Worm (Caenorhabditis elegans) whole organism, early embryonic: ENCODE data around the gene C17A2.2.

ENCODE experiments used
- B0310.2 ChIP-seq: sonication (generic microtip); optimal IDR thresholded peaks from 2 replicates; lab custom pipeline; 2016; ENCODE audit warnings: mild to moderate bottlenecking, missing genetic modification characterization, missing compliant biosample characterization
- F13C5.2 ChIP-seq: sonication (generic microtip); optimal IDR thresholded peaks from 2 replicates; lab custom pipeline; 2017; ENCODE audit warnings: mild to moderate bottlenecking, missing genetic modification characterization, inconsistent platforms, missing compliant biosample characterization
- ets-7 ChIP-seq: sonication (generic microtip); optimal IDR thresholded peaks from 2 replicates; lab custom pipeline; 2016; ENCODE audit warnings: missing genotype, missing genetic modification characterization, missing compliant biosample characterization
- flt-1 ChIP-seq: fragments of 200-800 bp; sonication (Bioruptor generic); IDR thresholded peaks from 2 replicates; pipeline ENCODE4 v1.3.6; 2022; ENCODE audit warnings: missing genetic modification characterization, missing compliant biosample characterization
- pes-1 ChIP-seq: fragments of 200-800 bp; sonication (Bioruptor generic); IDR thresholded peaks from 2 replicates; pipeline ENCODE4 v1.3.6; 2022; ENCODE audit warnings: missing genetic modification reagents, missing genetic modification characterization, missing compliant biosample characterization
- scrt-1 ChIP-seq: fragments of 200-800 bp; sonication (Bioruptor generic); IDR thresholded peaks from 2 replicates; pipeline ENCODE4 v1.3.6; 2022; ENCODE audit warnings: missing genetic modification characterization, missing compliant biosample characterization

DNA sequence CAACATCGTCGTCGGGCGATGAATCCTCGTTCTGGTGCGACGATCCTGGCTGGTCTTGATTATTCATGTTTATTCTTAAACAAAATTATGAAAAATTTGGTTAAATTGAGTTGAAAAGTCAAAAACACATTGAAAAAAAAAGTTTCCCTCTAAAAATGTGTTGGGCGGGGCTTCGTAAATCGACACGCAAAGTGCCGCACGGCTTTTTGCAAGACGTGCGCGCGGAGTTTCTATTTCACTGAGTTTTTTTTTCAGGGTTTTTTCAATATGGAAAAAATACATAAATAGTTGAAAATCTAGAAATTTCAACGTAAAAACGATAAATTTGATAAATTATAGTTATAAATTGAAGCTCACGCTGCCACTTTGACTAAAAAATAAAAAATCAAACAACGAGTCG is 38.0 kb upstream of the C17A2.2 start, which contains the start of gene F54D10.5:
- TF ChIP-seq scrt-1 (no peak), flt-1 (peak; percentile 14; the same call in 1 of the 2 replicates), pes-1 (GFP tag; lab: Robert Waterston, UW) (peak; percentile 29; the same call in 1 of the 2 replicates), B0310.2 (tag; lab: Kevin White, UChicago) (no peak), ets-7 (tag; lab: Kevin White, UChicago) (no peak), F13C5.2 (tag; lab: Kevin White, UChicago) (peak; percentile 45)
